Worm (Caenorhabditis elegans) whole organism, L4 larva: ENCODE results near the gene T23F11.6.
A peak's percentile ranks its signal among the peaks of the same experiment; 100 is the strongest.

ENCODE experiments used
- Y105C5A.15 ChIP-seq: fragments of 200-800 bp; sonication (Bioruptor generic); IDR thresholded peaks from 2 replicates; pipeline ENCODE4 v1.3.6; 2022; ENCODE audit warnings: missing genetic modification characterization, missing compliant biosample characterization
- egl-27 ChIP-seq: sonication (generic microtip); optimal IDR thresholded peaks from 3 replicates; lab custom pipeline; 2017; ENCODE audit warnings: missing biosample characterization, missing genetic modification reagents, missing genetic modification characterization
- mes-2 ChIP-seq: sonication (generic microtip); optimal IDR thresholded peaks from 2 replicates; lab custom pipeline; 2016; ENCODE audit warnings: missing genotype, mild to moderate bottlenecking, missing genetic modification characterization, missing compliant biosample characterization; ENCODE audit not compliant: poor library complexity, severe bottlenecking
- nhr-25 ChIP-seq: sonication (generic microtip); optimal IDR thresholded peaks from 2 replicates; lab custom pipeline; 2017; ENCODE audit warnings: missing genetic modification characterization, mild to moderate bottlenecking, missing compliant biosample characterization, antibody characterized with exemption, moderate library complexity, borderline replicate concordance; ENCODE audit not compliant: insufficient read depth
- snpc-4 ChIP-seq: fragments of 150-350 bp; optimal IDR thresholded peaks from 2 replicates; lab custom pipeline; 2014; ENCODE audit warnings: missing biosample characterization, missing genetic modification characterization
- unc-130 ChIP-seq: sonication (generic microtip); optimal IDR thresholded peaks from 2 replicates; lab custom pipeline; 2016; ENCODE audit warnings: missing genetic modification reagents, missing genetic modification characterization, missing compliant biosample characterization
- unc-62 ChIP-seq, 3 experiments: fragments of 150-350 bp in 1 of 3; sonication (generic microtip); optimal IDR thresholded peaks in 2 of 3; peaks in 1 of 3; 1 replicate in 1 of 3; 2 replicates in 2 of 3; lab custom pipeline; 2014 to 2017; ENCODE audit warnings: missing biosample characterization in 3 of 3, missing genetic modification characterization in 3 of 3, missing genetic modification reagents in 3 of 3, missing genotype in 1 of 3
- ztf-11 ChIP-seq: fragments of 150-350 bp; optimal IDR thresholded peaks from 2 replicates; lab custom pipeline; 2014; ENCODE audit warnings: missing biosample characterization, missing genetic modification characterization

- TF ChIP-seq egl-27 (no peak), ztf-11 (no peak), Y105C5A.15 (GFP tag; lab: Robert Waterston, UW) (no peak), mes-2 (tag; lab: Kevin White, UChicago) (no peak), snpc-4 (tag; lab: Kevin White, UChicago) (no peak), unc-130 (GFP tag; lab: Kevin White, UChicago) (no peak), unc-62 (GFP tag; optimal IDR thresholded peaks at IDR 0.05 in 1 of 2; lab: Kevin White, UChicago) (peak in 1 of 2 experiments; percentile 95), unc-62 (tag; optimal IDR thresholded peaks at IDR 0.05; lab: Kevin White, UChicago) (no peak), nhr-25 (tag; lab: Kevin White, UChicago) (no peak)
These were observed 46.4 kb downstream of the T23F11.6 start for ce11 chrIII:4601286-4601685.
